Worm (Caenorhabditis elegans): ENCODE measurements around the gene M163.10.

Gene M163.10

DNA sequence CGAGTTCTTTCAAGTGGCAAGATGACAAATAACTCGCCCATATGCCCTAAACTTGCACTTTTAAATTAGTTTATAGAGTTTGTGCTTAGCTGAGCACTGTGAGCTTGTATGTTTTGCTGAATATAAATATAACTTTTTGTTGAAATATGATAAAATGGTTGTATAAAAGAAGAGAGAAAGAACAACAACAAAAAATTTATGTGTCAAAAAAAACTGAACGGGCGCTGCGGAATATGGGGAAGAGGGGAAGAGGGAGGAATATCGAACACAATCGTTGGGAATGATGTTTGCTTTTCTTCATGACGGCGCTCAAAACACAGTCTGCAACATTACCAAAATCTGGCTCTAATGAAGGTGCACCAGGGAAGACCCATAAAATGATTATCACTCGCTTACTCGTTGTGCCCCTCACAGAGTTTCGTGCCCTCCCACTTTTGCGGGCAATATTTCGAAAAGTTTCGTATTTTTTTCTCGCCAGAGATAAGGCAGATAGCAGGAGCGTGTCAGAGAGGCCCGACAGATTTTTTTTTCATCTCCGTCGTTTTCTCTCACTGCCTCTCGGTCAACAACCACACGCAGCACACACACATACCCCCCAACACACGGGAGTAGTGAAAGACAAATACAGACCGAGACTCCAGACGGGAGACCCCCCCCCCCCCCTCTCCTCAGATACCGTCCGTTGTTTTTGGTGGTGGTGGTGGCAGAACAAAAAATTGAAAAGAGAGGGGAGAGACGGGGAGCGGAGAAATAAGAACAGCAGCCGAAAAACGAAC is 35.0 kb downstream of the M163.10 start (continued):
- no peak for TF ChIP-seq cebp-1 (GFP tag; IDR thresholded peaks at IDR 0.05)
- TF ChIP-seq cebp-1 (tag; optimal IDR thresholded peaks at IDR 0.05) = peak; percentile 73
- no peak for TF ChIP-seq rcor-1 (GFP tag; IDR thresholded peaks at IDR 0.05)
- no peak for TF ChIP-seq attf-3 (GFP tag; conservative IDR thresholded peaks at IDR 0.05)
- no peak for TF ChIP-seq F49E8.2 (tag; optimal IDR thresholded peaks at IDR 0.05; ENCODE audit: insufficient read depth)
- TF ChIP-seq ceh-91 (GFP tag; IDR thresholded peaks at IDR 0.05) = no peak
- TF ChIP-seq lsy-27 (tag; optimal IDR thresholded peaks at IDR 0.05; ENCODE audit: borderline replicate concordance, insufficient read depth) = no peak
- no peak for TF ChIP-seq pha-4 (tag; optimal IDR thresholded peaks at IDR 0.05)
- no peak for TF ChIP-seq bed-2 (GFP tag; IDR thresholded peaks at IDR 0.05)
- peak; percentile 55 for TF ChIP-seq somi-1 (GFP tag; optimal IDR thresholded peaks at IDR 0.05)
- TF ChIP-seq F55B11.4 (tag; optimal IDR thresholded peaks at IDR 0.05; ENCODE audit: borderline replicate concordance, insufficient read depth) = no peak
- TF ChIP-seq lin-40 (tag; optimal IDR thresholded peaks at IDR 0.05) = peak; percentile 36
- TF ChIP-seq tlf-1 (GFP tag; optimal IDR thresholded peaks at IDR 0.05) = no peak
- TF ChIP-seq ceh-27 (GFP tag; optimal IDR thresholded peaks at IDR 0.05) = peak; percentile 34
- TF ChIP-seq ztf-18 (tag; optimal IDR thresholded peaks at IDR 0.05) = no peak
- no peak for TF ChIP-seq ceh-79 (tag; optimal IDR thresholded peaks at IDR 0.05)
- peak; percentile 69 for TF ChIP-seq dox-1 (GFP tag; IDR thresholded peaks at IDR 0.05)
- TF ChIP-seq hmg-20 (GFP tag; IDR thresholded peaks at IDR 0.05) = no peak
- no peak for TF ChIP-seq lsl-1 (GFP tag; optimal IDR thresholded peaks at IDR 0.05)
- TF ChIP-seq F52B5.7 (tag; optimal IDR thresholded peaks at IDR 0.05) = no peak
- peak; percentile 92 for TF ChIP-seq nhr-80 (tag; optimal IDR thresholded peaks at IDR 0.05)
- no peak for TF ChIP-seq dpl-1 (GFP tag; optimal IDR thresholded peaks at IDR 0.05)
- no peak for TF ChIP-seq nhr-27 (tag; optimal IDR thresholded peaks at IDR 0.05)
- no peak for TF ChIP-seq rpc-1 (optimal IDR thresholded peaks at IDR 0.05)
- TF ChIP-seq rpc-1 (tag; optimal IDR thresholded peaks at IDR 0.05) = no peak
- TF ChIP-seq chd-7 (tag; optimal IDR thresholded peaks at IDR 0.05) = peak; percentile 52
- no peak for TF ChIP-seq nfya-2 (GFP tag; IDR thresholded peaks at IDR 0.05)
- TF ChIP-seq Y53G8AR.9 (GFP tag; conservative IDR thresholded peaks at IDR 0.05) = no peak
- no peak for TF ChIP-seq ekl-4 (GFP tag; IDR thresholded peaks at IDR 0.05)
- TF ChIP-seq snpc-1.1 (tag; optimal IDR thresholded peaks at IDR 0.05; ENCODE audit: insufficient read depth) = no peak
- TF ChIP-seq F22D6.2 (tag; optimal IDR thresholded peaks at IDR 0.05) = no peak
- no peak for TF ChIP-seq repo-1 (tag; optimal IDR thresholded peaks at IDR 0.05)
- peak; percentile 48 for TF ChIP-seq ztf-22 (GFP tag; optimal IDR thresholded peaks at IDR 0.05)
- TF ChIP-seq athp-1 (tag; optimal IDR thresholded peaks at IDR 0.05) = no peak
- TF ChIP-seq nfyb-1 (GFP tag; IDR thresholded peaks at IDR 0.05) = no peak
- TF ChIP-seq dpff-1 (tag; optimal IDR thresholded peaks at IDR 0.05) = no peak
- no peak for TF ChIP-seq C06A6.2 (GFP tag; conservative IDR thresholded peaks at IDR 0.05)
- TF ChIP-seq egl-18 (GFP tag; IDR thresholded peaks at IDR 0.05) = no peak
- TF ChIP-seq lin-35 (GFP tag; optimal IDR thresholded peaks at IDR 0.05) = no peak
- TF ChIP-seq atf-7 (tag; optimal IDR thresholded peaks at IDR 0.05) = peak; percentile 7
- TF ChIP-seq unc-130 (GFP tag; optimal IDR thresholded peaks at IDR 0.05) = no peak
- no peak for TF ChIP-seq B0019.2 (GFP tag; conservative IDR thresholded peaks at IDR 0.05)
- TF ChIP-seq let-607 (tag; optimal IDR thresholded peaks at IDR 0.05) = no peak
- no peak for TF ChIP-seq ama-1 (optimal IDR thresholded peaks at IDR 0.05)
- no peak for TF ChIP-seq ama-1 (GFP tag; optimal IDR thresholded peaks at IDR 0.05)
- TF ChIP-seq ztf-25 (GFP tag; IDR thresholded peaks at IDR 0.05) = no peak
- peak; percentile 79 for TF ChIP-seq egrh-3 (GFP tag; IDR thresholded peaks at IDR 0.05)
- no peak for TF ChIP-seq Y53F4B.3 (GFP tag; IDR thresholded peaks at IDR 0.05)

Data from whole organism, young adult.